Worm (Caenorhabditis elegans) whole organism, late embryonic: ENCODE results near the gene T24C4.2.

Experiments used
- C08G9.2 ChIP-seq: sonication (generic microtip); optimal IDR thresholded peaks from 2 replicates; lab custom pipeline; 2016; ENCODE audit warnings: mild to moderate bottlenecking, missing genetic modification characterization, moderate library complexity, missing compliant biosample characterization
- C38D4.7 ChIP-seq: fragments of 200-800 bp; sonication (Bioruptor generic); optimal IDR thresholded peaks from 2 replicates; lab custom pipeline; 2018; ENCODE audit warnings: mild to moderate bottlenecking, missing genetic modification characterization, moderate library complexity, missing compliant biosample characterization
- F13H6.1 ChIP-seq: sonication (generic microtip); optimal IDR thresholded peaks from 2 replicates; lab custom pipeline; 2016; ENCODE audit warnings: missing genetic modification characterization, missing compliant biosample characterization
- T23F11.4 ChIP-seq: fragments of 200-800 bp; sonication (Bioruptor generic); optimal IDR thresholded peaks from 2 replicates; lab custom pipeline; 2018; ENCODE audit warnings: mild to moderate bottlenecking, missing genetic modification characterization, missing compliant biosample characterization
- ama-1 ChIP-seq: fragments of 150-350 bp; optimal IDR thresholded peaks from 2 replicates; lab custom pipeline; 2014
- ceh-14 ChIP-seq: sonication (generic microtip); optimal IDR thresholded peaks from 2 replicates; lab custom pipeline; 2016; ENCODE audit warnings: missing genotype, missing genetic modification characterization, missing compliant biosample characterization
- ceh-19 ChIP-seq: fragments of 200-800 bp; sonication (Bioruptor generic); optimal IDR thresholded peaks from 2 replicates; lab custom pipeline; 2018; ENCODE audit warnings: mild to moderate bottlenecking, missing genetic modification characterization, missing compliant biosample characterization
- ceh-30 ChIP-seq: fragments of 150-350 bp; optimal IDR thresholded peaks from 2 replicates; lab custom pipeline; 2014; ENCODE audit warnings: missing biosample characterization, missing genetic modification characterization
- ceh-31 ChIP-seq: sonication (generic microtip); optimal IDR thresholded peaks from 2 replicates; lab custom pipeline; 2016; ENCODE audit warnings: missing genetic modification characterization, missing compliant biosample characterization
- ceh-34 ChIP-seq: sonication (generic microtip); optimal IDR thresholded peaks from 2 replicates; lab custom pipeline; 2016; ENCODE audit warnings: mild to moderate bottlenecking, missing genetic modification characterization, missing compliant biosample characterization
- ceh-9 ChIP-seq: sonication (generic microtip); optimal IDR thresholded peaks from 2 replicates; lab custom pipeline; 2016; ENCODE audit warnings: mild to moderate bottlenecking, missing genetic modification characterization, inconsistent platforms, missing compliant biosample characterization
- che-1 ChIP-seq: sonication (generic microtip); optimal IDR thresholded peaks from 2 replicates; lab custom pipeline; 2016; ENCODE audit warnings: mild to moderate bottlenecking, missing genetic modification characterization, missing compliant biosample characterization
- dmd-4 ChIP-seq: sonication (generic microtip); optimal IDR thresholded peaks from 2 replicates; lab custom pipeline; 2016; ENCODE audit warnings: borderline replicate concordance, missing genetic modification characterization, missing compliant biosample characterization
- elt-2 ChIP-seq: sonication (generic microtip); optimal IDR thresholded peaks from 2 replicates; lab custom pipeline; 2016; ENCODE audit warnings: missing genetic modification reagents, missing genetic modification characterization, missing compliant biosample characterization
- ets-4 ChIP-seq: sonication (generic microtip); optimal IDR thresholded peaks from 2 replicates; lab custom pipeline; 2016; ENCODE audit warnings: missing genetic modification characterization, missing compliant biosample characterization
- eyg-1 ChIP-seq: sonication (generic microtip); optimal IDR thresholded peaks from 2 replicates; lab custom pipeline; 2016; ENCODE audit warnings: missing genotype, missing genetic modification characterization, missing compliant biosample characterization
- fax-1 ChIP-seq: sonication (generic microtip); optimal IDR thresholded peaks from 2 replicates; lab custom pipeline; 2016; ENCODE audit warnings: missing genotype, missing genetic modification characterization, missing compliant biosample characterization
- fkh-10 ChIP-seq: fragments of 150-350 bp; optimal IDR thresholded peaks from 2 replicates; lab custom pipeline; 2014; ENCODE audit warnings: missing biosample characterization, missing genetic modification reagents, missing genetic modification characterization
- gmeb-2 ChIP-seq: sonication (generic microtip); optimal IDR thresholded peaks from 2 replicates; lab custom pipeline; 2016; ENCODE audit warnings: missing genetic modification characterization, inconsistent platforms, missing compliant biosample characterization
- hlh-13 ChIP-seq: fragments of 200-800 bp; sonication (Bioruptor generic); optimal IDR thresholded peaks from 2 replicates; lab custom pipeline; 2018; ENCODE audit warnings: mild to moderate bottlenecking, missing genetic modification characterization, missing compliant biosample characterization
- lim-6 ChIP-seq: sonication (generic microtip); optimal IDR thresholded peaks from 2 replicates; lab custom pipeline; 2016; ENCODE audit warnings: missing genetic modification characterization, missing compliant biosample characterization
- lin-11 ChIP-seq: fragments of 200-800 bp; sonication (Bioruptor generic); optimal IDR thresholded peaks from 2 replicates; lab custom pipeline; 2018; ENCODE audit warnings: mild to moderate bottlenecking, missing genetic modification characterization, missing compliant biosample characterization
- mec-3 ChIP-seq: sonication (generic microtip); optimal IDR thresholded peaks from 2 replicates; lab custom pipeline; 2016; ENCODE audit warnings: borderline replicate concordance, missing genetic modification characterization, missing compliant biosample characterization
- nfya-1 ChIP-seq: sonication (generic microtip); optimal IDR thresholded peaks from 2 replicates; lab custom pipeline; 2017; ENCODE audit warnings: missing genetic modification characterization, mild to moderate bottlenecking, missing compliant biosample characterization, antibody characterized with exemption, moderate library complexity
- nhr-11 ChIP-seq: fragments of 150-350 bp; optimal IDR thresholded peaks from 2 replicates; lab custom pipeline; 2014; ENCODE audit warnings: missing biosample characterization, missing genetic modification characterization
- nhr-232 ChIP-seq: sonication (generic microtip); optimal IDR thresholded peaks from 2 replicates; lab custom pipeline; 2016; ENCODE audit warnings: missing genetic modification characterization, missing compliant biosample characterization
- pag-3 ChIP-seq: sonication (generic microtip); optimal IDR thresholded peaks from 2 replicates; lab custom pipeline; 2016; ENCODE audit warnings: missing compliant biosample characterization, missing genetic modification characterization, borderline replicate concordance
- pat-9 ChIP-seq: fragments of 200-800 bp; sonication (Bioruptor generic); optimal IDR thresholded peaks from 2 replicates; lab custom pipeline; 2018; ENCODE audit warnings: mild to moderate bottlenecking, missing genetic modification characterization, moderate library complexity, missing compliant biosample characterization
- pax-1 ChIP-seq: fragments of 150-350 bp; optimal IDR thresholded peaks from 2 replicates; lab custom pipeline; 2014; ENCODE audit warnings: missing biosample characterization, missing genetic modification characterization
- pros-1 ChIP-seq: fragments of 150-350 bp; optimal IDR thresholded peaks from 2 replicates; lab custom pipeline; 2014; ENCODE audit warnings: missing biosample characterization, missing genetic modification reagents, missing genetic modification characterization
- rnt-1 ChIP-seq: sonication (generic microtip); optimal IDR thresholded peaks from 2 replicates; lab custom pipeline; 2016; ENCODE audit warnings: missing genetic modification characterization, missing compliant biosample characterization
- sdc-2 ChIP-seq: sonication (generic microtip); optimal IDR thresholded peaks from 2 replicates; lab custom pipeline; 2016; ENCODE audit warnings: missing genotype, missing genetic modification characterization, missing compliant biosample characterization
- tbx-2 ChIP-seq: sonication (generic microtip); optimal IDR thresholded peaks from 2 replicates; lab custom pipeline; 2016; ENCODE audit warnings: missing genetic modification characterization, missing compliant biosample characterization
- unc-3 ChIP-seq, 2 experiments: fragments of 200-800 bp in 1 of 2; sonication (Bioruptor generic) in 1 of 2; sonication (generic microtip) in 1 of 2; conservative IDR thresholded peaks in 1 of 2; optimal IDR thresholded peaks in 1 of 2; 2 replicates each; pipeline versions ENCODE4 v1.3.6 to Lab custom; 2016 to 2022; ENCODE audit warnings: missing compliant biosample characterization in 2 of 2, missing genetic modification characterization in 2 of 2, missing genetic modification reagents in 1 of 2
- unc-42 ChIP-seq: sonication (generic microtip); optimal IDR thresholded peaks from 2 replicates; lab custom pipeline; 2016; ENCODE audit warnings: missing genotype, missing genetic modification characterization, missing compliant biosample characterization
- unc-55 ChIP-seq: sonication (generic microtip); optimal IDR thresholded peaks from 2 replicates; lab custom pipeline; 2017; ENCODE audit warnings: missing biosample characterization, missing genetic modification reagents, missing genetic modification characterization
- unc-86 ChIP-seq: sonication (generic microtip); optimal IDR thresholded peaks from 2 replicates; lab custom pipeline; 2016; ENCODE audit warnings: missing genetic modification characterization, missing compliant biosample characterization

The T24C4.2 gene

ce11 chrIII:833711-834442 is 35.9 kb downstream of the T24C4.2 start (continued):
- TF ChIP-seq fkh-10 (GFP tag; lab: Kevin White, UChicago), result peak; percentile 15
- no peak for TF ChIP-seq nhr-232 (tag; lab: Kevin White, UChicago)
- no peak for TF ChIP-seq nhr-11 (tag; lab: Kevin White, UChicago)
- TF ChIP-seq gmeb-2 (tag; lab: Kevin White, UChicago), result no peak
- TF ChIP-seq C38D4.7 (GFP tag; lab: Kevin White, UChicago), result no peak
- no peak for TF ChIP-seq C08G9.2 (tag; lab: Kevin White, UChicago)
- peak; percentile 95 for TF ChIP-seq tbx-2
- TF ChIP-seq pag-3 (tag; lab: Kevin White, UChicago), result no peak
- no peak for TF ChIP-seq hlh-13 (GFP tag; lab: Kevin White, UChicago)
- no peak for TF ChIP-seq unc-86 (tag; lab: Kevin White, UChicago)
- TF ChIP-seq dmd-4, result no peak
- peak; percentile 26 for TF ChIP-seq eyg-1
- no peak for TF ChIP-seq ceh-9 (tag; lab: Kevin White, UChicago)
- TF ChIP-seq F13H6.1, result peak; percentile 28
- peak; percentile 92 for TF ChIP-seq nfya-1
- no peak for TF ChIP-seq pros-1 (tag; lab: Kevin White, UChicago)
- TF ChIP-seq unc-42 (tag; lab: Kevin White, UChicago), result peak; percentile 29
- no peak for TF ChIP-seq lim-6
- no peak for TF ChIP-seq pat-9
- TF ChIP-seq ets-4 (tag; lab: Kevin White, UChicago), result peak; percentile 51
- peak; percentile 56 for TF ChIP-seq ama-1 (lab: Kevin White, UChicago)
- TF ChIP-seq lin-11 (tag; lab: Kevin White, UChicago), result no peak
- TF ChIP-seq che-1, result no peak
- peak; percentile 17 for TF ChIP-seq sdc-2 (tag; lab: Kevin White, UChicago)
- no peak for TF ChIP-seq unc-3 (GFP tag; conservative IDR thresholded peaks at IDR 0.05; lab: Robert Waterston, UW)
- TF ChIP-seq unc-3 (tag; optimal IDR thresholded peaks at IDR 0.05; lab: Kevin White, UChicago), result peak; percentile 17
- TF ChIP-seq unc-55 (GFP tag; lab: Kevin White, UChicago), result peak; percentile 91
- TF ChIP-seq fax-1 (tag; lab: Kevin White, UChicago), result no peak

ce11 chrIII:832855-833504 is 36.8 kb downstream of the T24C4.2 start, which contains the start of gene zip-2:
zip-2 (plus strand) TSS chrIII:832982.
- peak; percentile 27 for TF ChIP-seq elt-2
- TF ChIP-seq ceh-14 (tag; lab: Kevin White, UChicago), result no peak
- TF ChIP-seq, all 69 proteins: peak for 1

ce11 chrIII:831961-832360 is 37.8 kb downstream of the T24C4.2 start, which contains the start of gene ceeh-1:
ceeh-1 (minus strand) TSS chrIII:832277.
- no peak for TF ChIP-seq ceh-34 (tag; lab: Kevin White, UChicago)
- no peak for TF ChIP-seq unc-42 (tag; lab: Kevin White, UChicago)
- no peak for TF ChIP-seq rnt-1 (tag; lab: Kevin White, UChicago)
- TF ChIP-seq ceh-31 (tag; lab: Kevin White, UChicago), result no peak
- TF ChIP-seq F13H6.1, result no peak
- no peak for TF ChIP-seq mec-3 (tag; lab: Kevin White, UChicago)
- no peak for TF ChIP-seq hlh-13 (GFP tag; lab: Kevin White, UChicago)
- TF ChIP-seq T23F11.4 (GFP tag; lab: Kevin White, UChicago), result no peak
- no peak for TF ChIP-seq lin-11 (tag; lab: Kevin White, UChicago)
- TF ChIP-seq ceh-9 (tag; lab: Kevin White, UChicago), result no peak
- no peak for TF ChIP-seq ceh-30 (tag; lab: Kevin White, UChicago)
- no peak for TF ChIP-seq che-1
- TF ChIP-seq ceh-19, result no peak
- TF ChIP-seq tbx-2, result no peak
- TF ChIP-seq pax-1, result no peak
- no peak for TF ChIP-seq fax-1 (tag; lab: Kevin White, UChicago)
